Worm (Caenorhabditis elegans) whole organism, young adult: ENCODE measurements around the gene Y7A5A.6.

Experiments
- ama-1 ChIP-seq, 3 experiments: fragments of 150-350 bp in 1 of 3; sonication (generic microtip) in 2 of 3; optimal IDR thresholded peaks; 2 replicates each; lab custom pipeline; 2014 to 2018; ENCODE audit warnings: missing biosample characterization in 2 of 3, missing genetic modification characterization in 2 of 3, missing genetic modification reagents in 2 of 3
- ceh-91 ChIP-seq: fragments of 200-800 bp; sonication (Bioruptor generic); IDR thresholded peaks from 2 replicates; pipeline ENCODE4 v1.3.6; 2022; ENCODE audit warnings: missing genetic modification reagents, missing genetic modification characterization, missing compliant biosample characterization
- nhr-80 ChIP-seq: sonication (generic microtip); optimal IDR thresholded peaks from 2 replicates; lab custom pipeline; 2016; ENCODE audit warnings: missing genetic modification characterization, missing compliant biosample characterization
- pha-4 ChIP-seq: fragments of 150-350 bp; sonication (generic microtip); optimal IDR thresholded peaks from 2 replicates; lab custom pipeline; 2014; ENCODE audit warnings: missing biosample characterization, missing genetic modification reagents, missing genetic modification characterization
- snpc-1.1 ChIP-seq: sonication (generic microtip); optimal IDR thresholded peaks from 2 replicates; lab custom pipeline; 2017; ENCODE audit warnings: missing genetic modification characterization, mild to moderate bottlenecking, missing compliant biosample characterization, antibody characterized with exemption, moderate library complexity, missing genotype, missing genetic modification reagents; ENCODE audit not compliant: insufficient read depth
- unc-62 ChIP-seq: fragments of 150-350 bp; optimal IDR thresholded peaks from 2 replicates; lab custom pipeline; 2014; ENCODE audit warnings: missing biosample characterization, missing genetic modification reagents, missing genetic modification characterization
- ztf-6 ChIP-seq: fragments of 200-800 bp; sonication (Bioruptor generic); IDR thresholded peaks from 2 replicates; pipeline ENCODE4 v1.3.6; 2022; ENCODE audit warnings: missing genetic modification reagents, missing genetic modification characterization, missing compliant biosample characterization

DNA sequence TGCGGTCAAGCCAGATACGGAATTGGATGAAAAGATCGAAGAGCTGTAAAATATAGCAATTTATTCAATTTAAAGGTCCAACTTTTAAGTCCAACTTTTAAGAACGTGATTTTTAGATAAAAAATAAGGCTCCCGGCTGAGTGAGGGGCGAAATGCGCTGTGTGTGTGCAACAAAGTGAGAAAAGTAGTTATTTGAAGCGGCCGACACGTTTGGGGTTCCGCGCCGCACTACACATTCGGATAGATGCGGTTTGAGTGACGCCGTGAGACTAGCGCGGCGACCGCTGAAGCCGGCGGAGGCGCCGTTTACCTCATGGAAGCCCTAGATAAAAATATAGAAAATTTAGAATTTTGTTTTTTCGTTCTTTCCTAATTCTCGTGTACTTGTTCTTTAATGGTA, 28.7 kb downstream of the Y7A5A.6 start:
- TF ChIP-seq ceh-91 (GFP tag; lab: Robert Waterston, UW) = no peak
- no peak for TF ChIP-seq ztf-6 (GFP tag; lab: Robert Waterston, UW)
- TF ChIP-seq ama-1 (optimal IDR thresholded peaks at IDR 0.05; lab: Kevin White, UChicago) = no peak
- no peak for TF ChIP-seq ama-1 (GFP tag; optimal IDR thresholded peaks at IDR 0.05; lab: Kevin White, UChicago)
- no peak for TF ChIP-seq pha-4 (tag; lab: Kevin White, UChicago)
- TF ChIP-seq unc-62 (GFP tag; lab: Kevin White, UChicago) = no peak
- no peak for TF ChIP-seq nhr-80
- TF ChIP-seq snpc-1.1 (tag; lab: Kevin White, UChicago) = no peak
